Worm (Caenorhabditis elegans) whole organism, midembryonic: ENCODE results near the gene nspc-5.

Experiments used
- T22C8.4 ChIP-seq: fragments of 200-800 bp; sonication (Bioruptor generic); IDR thresholded peaks from 2 replicates; pipeline ENCODE4 v1.3.6; 2022; ENCODE audit warnings: missing genetic modification characterization, missing compliant biosample characterization
- cog-1 ChIP-seq: sonication (generic microtip); optimal IDR thresholded peaks from 2 replicates; lab custom pipeline; 2016; ENCODE audit warnings: missing genetic modification characterization, missing compliant biosample characterization
- flt-1 ChIP-seq: fragments of 200-800 bp; sonication (Bioruptor generic); IDR thresholded peaks from 2 replicates; pipeline ENCODE4 v1.3.6; 2022; ENCODE audit warnings: missing genetic modification characterization, missing compliant biosample characterization
- tab-1 ChIP-seq: fragments of 200-800 bp; sonication (Bioruptor generic); IDR thresholded peaks from 2 replicates; pipeline ENCODE4 v1.3.6; 2022; ENCODE audit warnings: missing genetic modification characterization, missing compliant biosample characterization
- ztf-29 ChIP-seq: fragments of 200-800 bp; sonication (Bioruptor generic); IDR thresholded peaks from 2 replicates; pipeline ENCODE4 v1.3.6; 2022; ENCODE audit warnings: missing genetic modification reagents, missing genetic modification characterization, missing compliant biosample characterization

DNA sequence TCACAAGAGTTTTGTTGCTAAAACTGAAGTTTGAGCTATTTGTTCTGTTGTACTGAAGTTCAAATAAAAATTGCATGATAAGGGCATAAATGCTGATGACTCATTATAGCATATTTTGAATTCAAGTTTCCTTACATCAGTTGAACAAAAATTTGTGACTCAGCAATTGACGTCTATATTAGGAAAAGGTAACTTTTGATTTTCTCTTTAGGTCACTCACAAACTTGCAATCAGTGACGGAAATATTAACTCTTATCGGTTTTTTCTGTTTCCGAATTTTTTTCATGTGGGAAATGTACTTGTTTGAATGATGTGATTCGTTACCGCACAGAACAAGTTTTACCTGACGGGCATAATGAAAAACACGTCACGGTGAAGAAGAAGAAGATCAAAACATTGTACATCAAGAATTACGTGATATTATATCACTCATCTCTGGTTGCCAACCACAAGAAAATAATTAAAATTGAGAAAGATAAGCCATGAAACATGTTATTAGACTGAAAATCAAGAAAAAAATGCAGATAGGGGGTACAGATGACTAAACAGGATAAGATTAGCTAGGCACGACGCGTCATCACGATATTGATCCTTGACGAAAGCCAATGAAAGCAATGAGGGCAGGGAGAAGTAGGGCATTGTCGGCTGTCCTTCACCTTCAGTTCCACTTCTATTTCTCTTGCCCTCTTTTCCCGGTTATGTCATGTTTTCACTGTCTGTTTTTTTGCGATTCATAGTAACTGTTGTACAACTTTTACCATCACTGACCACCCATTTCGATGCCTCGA lies 25.3 kb downstream of the nspc-5 start:
- TF ChIP-seq flt-1 (GFP tag; lab: Robert Waterston, UW), result no peak
- TF ChIP-seq T22C8.4 (GFP tag; lab: Robert Waterston, UW), result no peak
- TF ChIP-seq ztf-29 (GFP tag; lab: Robert Waterston, UW), result no peak
- TF ChIP-seq cog-1, result no peak
- no peak for TF ChIP-seq tab-1 (GFP tag; lab: Robert Waterston, UW)
